Worm (Caenorhabditis elegans) whole organism, midembryonic: ENCODE results near the gene T13C5.10.
A peak's percentile ranks its signal among the peaks of the same experiment; 100 is the strongest.

Experiments
- T22C8.4 ChIP-seq: fragments of 200-800 bp; sonication (Bioruptor generic); IDR thresholded peaks from 2 replicates; pipeline ENCODE4 v1.3.6; 2022; ENCODE audit warnings: missing genetic modification characterization, missing compliant biosample characterization
- cog-1 ChIP-seq: sonication (generic microtip); optimal IDR thresholded peaks from 2 replicates; lab custom pipeline; 2016; ENCODE audit warnings: missing genetic modification characterization, missing compliant biosample characterization
- flt-1 ChIP-seq: fragments of 200-800 bp; sonication (Bioruptor generic); IDR thresholded peaks from 2 replicates; pipeline ENCODE4 v1.3.6; 2022; ENCODE audit warnings: missing genetic modification characterization, missing compliant biosample characterization
- klf-2 ChIP-seq: fragments of 200-800 bp; sonication (Bioruptor generic); conservative IDR thresholded peaks from 2 replicates; pipeline ENCODE4 v1.3.6; 2022; ENCODE audit warnings: missing genetic modification reagents, missing genetic modification characterization, missing compliant biosample characterization
- med-1 ChIP-seq: sonication (generic microtip); optimal IDR thresholded peaks from 2 replicates; lab custom pipeline; 2017; ENCODE audit warnings: missing genetic modification characterization, mild to moderate bottlenecking, missing compliant biosample characterization, antibody characterized with exemption, missing genetic modification reagents; ENCODE audit not compliant: insufficient read depth
- ref-1 ChIP-seq: fragments of 200-800 bp; sonication (Bioruptor generic); conservative IDR thresholded peaks from 2 replicates; pipeline ENCODE4 v1.3.6; 2022; ENCODE audit warnings: missing genetic modification reagents, missing genetic modification characterization, missing compliant biosample characterization
- tab-1 ChIP-seq: fragments of 200-800 bp; sonication (Bioruptor generic); IDR thresholded peaks from 2 replicates; pipeline ENCODE4 v1.3.6; 2022; ENCODE audit warnings: missing genetic modification characterization, missing compliant biosample characterization
- ztf-23 ChIP-seq: fragments of 200-800 bp; sonication (Bioruptor generic); IDR thresholded peaks from 2 replicates; pipeline ENCODE4 v1.3.6; 2022; ENCODE audit warnings: missing genetic modification reagents, missing genetic modification characterization, missing compliant biosample characterization
- ztf-29 ChIP-seq: fragments of 200-800 bp; sonication (Bioruptor generic); IDR thresholded peaks from 2 replicates; pipeline ENCODE4 v1.3.6; 2022; ENCODE audit warnings: missing genetic modification reagents, missing genetic modification characterization, missing compliant biosample characterization

T13C5.10 gene

ce11 chrX:6208463-6208862, 20.5 kb downstream of the T13C5.10 start, which contains the start of gene C14F11.7:
Gene C14F11.7, minus strand, starts transcription at chrX:6208563.
- TF ChIP-seq tab-1 (no peak), flt-1 (GFP tag; lab: Robert Waterston, UW) (no peak), ztf-23 (no peak), cog-1 (no peak), T22C8.4 (GFP tag; lab: Robert Waterston, UW) (no peak), klf-2 (no peak), ztf-29 (GFP tag; lab: Robert Waterston, UW) (no peak), ref-1 (no peak), med-1 (GFP tag; lab: Kevin White, UChicago) (no peak)

ce11 chrX:6211322-6211820, 23.4 kb downstream of the T13C5.10 start:
- TF ChIP-seq cog-1 (no peak), med-1 (GFP tag; lab: Kevin White, UChicago) (no peak), T22C8.4 (GFP tag; lab: Robert Waterston, UW) (no peak), tab-1 (no peak; the same call in 1 of the 2 replicates), klf-2 (no peak), ztf-23 (no peak), flt-1 (GFP tag; lab: Robert Waterston, UW) (no peak), ztf-29 (GFP tag; lab: Robert Waterston, UW) (no peak), ref-1 (no peak)

- no peak for TF ChIP-seq T22C8.4 (GFP tag; lab: Robert Waterston, UW)
- no peak for TF ChIP-seq ztf-29 (GFP tag; lab: Robert Waterston, UW)
- TF ChIP-seq cog-1: no peak
- no peak for TF ChIP-seq ztf-23
- TF ChIP-seq ref-1: no peak
- TF ChIP-seq klf-2: no peak
- no peak for TF ChIP-seq med-1 (GFP tag; lab: Kevin White, UChicago)
- no peak for TF ChIP-seq flt-1 (GFP tag; lab: Robert Waterston, UW)
These were observed 28.6 kb downstream of the T13C5.10 start, which contains the start of gene lrch-1 for ce11 chrX:6216551-6216950. Gene lrch-1, minus strand, starts transcription at chrX:6216651.

- TF ChIP-seq ztf-29 (GFP tag; lab: Robert Waterston, UW) (peak; percentile 46), flt-1 (GFP tag; lab: Robert Waterston, UW) (peak; percentile 89), tab-1 (peak; percentile 77), T22C8.4 (GFP tag; lab: Robert Waterston, UW) (peak; percentile 38; the same call in 1 of the 2 replicates), klf-2 (peak; percentile 60; the same call in 1 of the 2 replicates), med-1 (GFP tag; lab: Kevin White, UChicago) (no peak), ztf-23 (peak; percentile 80), ref-1 (0 out of 2 replicates have a peak, but pooled peaks have one; percentile 54), cog-1 (no peak)
These were observed 31.9 kb downstream of the T13C5.10 start for ce11 chrX:6219892-6220291.

ce11 chrX:6221097-6221496, 33.1 kb downstream of the T13C5.10 start:
- TF ChIP-seq ztf-29 (GFP tag; lab: Robert Waterston, UW): no peak
- TF ChIP-seq flt-1 (GFP tag; lab: Robert Waterston, UW): no peak
- no peak for TF ChIP-seq klf-2
- TF ChIP-seq med-1 (GFP tag; lab: Kevin White, UChicago): no peak
- TF ChIP-seq cog-1: no peak

ce11 chrX:6224841-6225240, 36.9 kb downstream of the T13C5.10 start:
- TF ChIP-seq T22C8.4 (GFP tag; lab: Robert Waterston, UW): peak; percentile 53
- no peak for TF ChIP-seq flt-1 (GFP tag; lab: Robert Waterston, UW)

- TF ChIP-seq klf-2 (no peak), T22C8.4 (GFP tag; lab: Robert Waterston, UW) (no peak), ztf-29 (GFP tag; lab: Robert Waterston, UW) (no peak), ref-1 (no peak), med-1 (GFP tag; lab: Kevin White, UChicago) (no peak), tab-1 (no peak), cog-1 (no peak), ztf-23 (no peak), flt-1 (GFP tag; lab: Robert Waterston, UW) (no peak)
These were observed 42.7 kb downstream of the T13C5.10 start, which contains the start of gene lite-1 for ce11 chrX:6230669-6231068. Gene lite-1, minus strand, starts transcription at chrX:6230769.

ce11 chrX:6232998-6233626, 45.2 kb downstream of the T13C5.10 start, which contains the start of gene C14F11.4:
Gene C14F11.4, minus strand, starts transcription at chrX:6233048.
- no peak for TF ChIP-seq tab-1
- TF ChIP-seq cog-1: no peak
- TF ChIP-seq klf-2: no peak
- TF ChIP-seq flt-1 (GFP tag; lab: Robert Waterston, UW): no peak
- TF ChIP-seq ref-1: no peak
- TF ChIP-seq ztf-29 (GFP tag; lab: Robert Waterston, UW): no peak
- no peak for TF ChIP-seq ztf-23
- TF ChIP-seq T22C8.4 (GFP tag; lab: Robert Waterston, UW): no peak
- TF ChIP-seq med-1 (GFP tag; lab: Kevin White, UChicago): no peak

ce11 chrX:6235443-6235842, 47.5 kb downstream of the T13C5.10 start, which contains the start of gene hsp-43:
Gene hsp-43, minus strand, starts transcription at chrX:6235543.
- no peak for TF ChIP-seq tab-1
- no peak for TF ChIP-seq ref-1
- TF ChIP-seq T22C8.4 (GFP tag; lab: Robert Waterston, UW): no peak
- TF ChIP-seq ztf-29 (GFP tag; lab: Robert Waterston, UW): no peak
- TF ChIP-seq klf-2: no peak
- TF ChIP-seq flt-1 (GFP tag; lab: Robert Waterston, UW): no peak

ce11 chrX:6238973-6239372, 51.0 kb downstream of the T13C5.10 start, which contains the start of gene rml-3:
Gene rml-3, minus strand, starts transcription at chrX:6239065.
- no peak for TF ChIP-seq cog-1
- TF ChIP-seq ref-1: no peak
- no peak for TF ChIP-seq med-1 (GFP tag; lab: Kevin White, UChicago)
- no peak for TF ChIP-seq tab-1
- TF ChIP-seq T22C8.4 (GFP tag; lab: Robert Waterston, UW): no peak
- TF ChIP-seq klf-2: no peak
- no peak for TF ChIP-seq ztf-29 (GFP tag; lab: Robert Waterston, UW)
- no peak for TF ChIP-seq flt-1 (GFP tag; lab: Robert Waterston, UW)
- no peak for TF ChIP-seq ztf-23
